Worm (Caenorhabditis elegans) whole organism, L2 larva: Measurements from ENCODE around the gene col-89.
A peak's percentile ranks its signal among the peaks of the same experiment; 100 is the strongest.

Experiments used
- C34F6.9 ChIP-seq: fragments of 150-350 bp; optimal IDR thresholded peaks from 2 replicates; lab custom pipeline; 2014; ENCODE audit warnings: missing biosample characterization, missing genetic modification characterization
- F13H6.1 ChIP-seq: sonication (generic microtip); optimal IDR thresholded peaks from 2 replicates; lab custom pipeline; 2016; ENCODE audit warnings: missing genetic modification characterization, missing compliant biosample characterization
- R02D3.7 ChIP-seq: fragments of 150-350 bp; optimal IDR thresholded peaks from 2 replicates; lab custom pipeline; 2014; ENCODE audit warnings: missing biosample characterization, missing genetic modification characterization
- Y55F3AM.14 ChIP-seq: fragments of 200-800 bp; sonication (Bioruptor generic); optimal IDR thresholded peaks from 2 replicates; lab custom pipeline; 2018; ENCODE audit warnings: mild to moderate bottlenecking, missing genetic modification characterization, missing compliant biosample characterization
- ZK546.5 ChIP-seq: sonication (generic microtip); optimal IDR thresholded peaks from 2 replicates; lab custom pipeline; 2017; ENCODE audit warnings: missing biosample characterization, missing genetic modification characterization
- alr-1 ChIP-seq: fragments of 150-350 bp; optimal IDR thresholded peaks from 2 replicates; lab custom pipeline; 2014; ENCODE audit warnings: missing biosample characterization, missing genetic modification characterization
- aly-2 ChIP-seq: fragments of 150-350 bp; optimal IDR thresholded peaks from 2 replicates; lab custom pipeline; 2014; ENCODE audit warnings: missing biosample characterization, missing genetic modification characterization
- ama-1 ChIP-seq: fragments of 150-350 bp; optimal IDR thresholded peaks from 2 replicates; lab custom pipeline; 2018; ENCODE audit warnings: inconsistent platforms
- blmp-1 ChIP-seq: sonication (generic microtip); optimal IDR thresholded peaks from 2 replicates; lab custom pipeline; 2017; ENCODE audit warnings: missing genetic modification characterization, mild to moderate bottlenecking, missing compliant biosample characterization, antibody characterized with exemption, moderate library complexity; ENCODE audit not compliant: insufficient read depth
- ceh-16 ChIP-seq: fragments of 150-350 bp; optimal IDR thresholded peaks from 2 replicates; lab custom pipeline; 2014; ENCODE audit warnings: missing biosample characterization, missing genetic modification characterization
- ceh-82 ChIP-seq: fragments of 150-350 bp; optimal IDR thresholded peaks from 2 replicates; lab custom pipeline; 2014; ENCODE audit warnings: missing biosample characterization, missing genetic modification characterization
- crh-2 ChIP-seq: sonication (generic microtip); optimal IDR thresholded peaks from 2 replicates; lab custom pipeline; 2017; ENCODE audit warnings: missing biosample characterization, missing genetic modification characterization
- dmd-4 ChIP-seq: sonication (generic microtip); optimal IDR thresholded peaks from 2 replicates; lab custom pipeline; 2017; ENCODE audit warnings: missing biosample characterization, missing genetic modification characterization
- egl-27 ChIP-seq: sonication (generic microtip); optimal IDR thresholded peaks from 3 replicates; lab custom pipeline; 2017; ENCODE audit warnings: missing biosample characterization, missing genetic modification reagents, missing genetic modification characterization
- elt-1 ChIP-seq: fragments of 150-350 bp; optimal IDR thresholded peaks from 2 replicates; lab custom pipeline; 2014; ENCODE audit warnings: missing biosample characterization, missing genetic modification characterization
- elt-3 ChIP-seq: sonication (generic microtip); optimal IDR thresholded peaks from 2 replicates; lab custom pipeline; 2017; ENCODE audit warnings: missing biosample characterization, missing genetic modification characterization
- fos-1 ChIP-seq: fragments of 150-350 bp; optimal IDR thresholded peaks from 2 replicates; lab custom pipeline; 2014; ENCODE audit warnings: missing biosample characterization, missing genetic modification characterization
- gmeb-1 ChIP-seq: fragments of 150-350 bp; optimal IDR thresholded peaks from 2 replicates; lab custom pipeline; 2014; ENCODE audit warnings: missing biosample characterization, missing genetic modification characterization
- lin-11 ChIP-seq: fragments of 150-350 bp; sonication (generic microtip); optimal IDR thresholded peaks from 2 replicates; lab custom pipeline; 2014; ENCODE audit warnings: missing biosample characterization, missing genetic modification characterization, inconsistent platforms, mixed read lengths
- lin-13 ChIP-seq: fragments of 150-350 bp; optimal IDR thresholded peaks from 2 replicates; lab custom pipeline; 2014; ENCODE audit warnings: missing biosample characterization, missing genetic modification reagents, missing genetic modification characterization
- lin-39 ChIP-seq: fragments of 150-350 bp; optimal IDR thresholded peaks from 2 replicates; lab custom pipeline; 2014; ENCODE audit warnings: missing biosample characterization, missing genetic modification reagents, missing genetic modification characterization
- lsy-2 ChIP-seq, 2 experiments: fragments of 150-350 bp in 1 of 2; sonication (generic microtip) in 1 of 2; optimal IDR thresholded peaks; 2 replicates each; lab custom pipeline; 2014 to 2017; ENCODE audit warnings: missing biosample characterization in 2 of 2, missing genetic modification characterization in 2 of 2
- mab-5 ChIP-seq: fragments of 150-350 bp; optimal IDR thresholded peaks from 2 replicates; lab custom pipeline; 2014; ENCODE audit warnings: missing biosample characterization, missing genetic modification characterization
- mbf-1 ChIP-seq: sonication (generic microtip); optimal IDR thresholded peaks from 2 replicates; lab custom pipeline; 2017; ENCODE audit warnings: missing biosample characterization, missing genetic modification characterization
- mdl-1 ChIP-seq, 2 experiments: fragments of 150-350 bp in 1 of 2; sonication (generic microtip) in 1 of 2; optimal IDR thresholded peaks; 2 replicates each; lab custom pipeline; 2017; ENCODE audit warnings: missing biosample characterization in 2 of 2, missing genetic modification characterization in 2 of 2
- nhr-10 ChIP-seq: sonication (generic microtip); optimal IDR thresholded peaks from 2 replicates; lab custom pipeline; 2017; ENCODE audit warnings: missing biosample characterization, missing genetic modification characterization
- nhr-11 ChIP-seq: fragments of 150-350 bp; optimal IDR thresholded peaks from 2 replicates; lab custom pipeline; 2014; ENCODE audit warnings: missing biosample characterization, missing genetic modification characterization
- nhr-12 ChIP-seq: fragments of 150-350 bp; optimal IDR thresholded peaks from 2 replicates; lab custom pipeline; 2014; ENCODE audit warnings: missing biosample characterization, missing genetic modification characterization
- nhr-129 ChIP-seq: fragments of 150-350 bp; optimal IDR thresholded peaks from 2 replicates; lab custom pipeline; 2014; ENCODE audit warnings: missing biosample characterization, missing genetic modification characterization
- nhr-21 ChIP-seq: fragments of 150-350 bp; optimal IDR thresholded peaks from 2 replicates; lab custom pipeline; 2014; ENCODE audit warnings: missing biosample characterization, missing genetic modification characterization
- nhr-23 ChIP-seq: fragments of 150-350 bp; optimal IDR thresholded peaks from 2 replicates; lab custom pipeline; 2014; ENCODE audit warnings: missing biosample characterization, missing genetic modification reagents, missing genetic modification characterization
- nhr-237 ChIP-seq: fragments of 150-350 bp; optimal IDR thresholded peaks from 2 replicates; lab custom pipeline; 2014; ENCODE audit warnings: missing biosample characterization, missing genetic modification characterization
- nhr-25 ChIP-seq: fragments of 150-350 bp; sonication (generic microtip); optimal IDR thresholded peaks from 3 replicates; lab custom pipeline; 2014; ENCODE audit warnings: missing biosample characterization, missing genetic modification characterization
- nhr-6 ChIP-seq: fragments of 150-350 bp; optimal IDR thresholded peaks from 2 replicates; lab custom pipeline; 2014; ENCODE audit warnings: missing biosample characterization, missing genetic modification characterization
- nhr-77 ChIP-seq: fragments of 150-350 bp; optimal IDR thresholded peaks from 2 replicates; lab custom pipeline; 2014; ENCODE audit warnings: missing biosample characterization, missing genetic modification characterization
- peb-1 ChIP-seq: fragments of 150-350 bp; optimal IDR thresholded peaks from 2 replicates; lab custom pipeline; 2014; ENCODE audit warnings: missing biosample characterization, missing genetic modification characterization
- sem-4 ChIP-seq: fragments of 150-350 bp; optimal IDR thresholded peaks from 2 replicates; lab custom pipeline; 2014; ENCODE audit warnings: missing biosample characterization, missing genetic modification reagents, missing genetic modification characterization
- skn-1 ChIP-seq: sonication (generic microtip); optimal IDR thresholded peaks from 2 replicates; lab custom pipeline; 2017; ENCODE audit warnings: missing biosample characterization, missing genetic modification characterization
- sma-3 ChIP-seq: sonication (generic microtip); optimal IDR thresholded peaks from 2 replicates; lab custom pipeline; 2016; ENCODE audit warnings: missing genetic modification reagents, missing genetic modification characterization, missing compliant biosample characterization
- sma-9 ChIP-seq, 2 experiments: fragments of 150-350 bp in 1 of 2; sonication (generic microtip) in 1 of 2; optimal IDR thresholded peaks; 2 replicates each; lab custom pipeline; 2014 to 2016; ENCODE audit warnings: missing genetic modification characterization in 2 of 2, mild to moderate bottlenecking in 1 of 2, missing biosample characterization in 1 of 2, missing compliant biosample characterization in 1 of 2, missing genetic modification reagents in 1 of 2, moderate library complexity in 1 of 2
- snpc-4 ChIP-seq: fragments of 150-350 bp; optimal IDR thresholded peaks from 2 replicates; lab custom pipeline; 2014; ENCODE audit warnings: missing biosample characterization, missing genetic modification characterization
- unc-39 ChIP-seq: fragments of 150-350 bp; optimal IDR thresholded peaks from 2 replicates; lab custom pipeline; 2014; ENCODE audit warnings: missing biosample characterization, missing genetic modification characterization
- unc-55 ChIP-seq: fragments of 150-350 bp; sonication (generic microtip); optimal IDR thresholded peaks from 3 replicates; lab custom pipeline; 2014; ENCODE audit warnings: missing biosample characterization, missing genetic modification reagents, missing genetic modification characterization
- unc-62 ChIP-seq: fragments of 150-350 bp; optimal IDR thresholded peaks from 2 replicates; lab custom pipeline; 2014; ENCODE audit warnings: missing biosample characterization, missing genetic modification reagents, missing genetic modification characterization
- zag-1 ChIP-seq: fragments of 150-350 bp; optimal IDR thresholded peaks from 2 replicates; lab custom pipeline; 2014; ENCODE audit warnings: missing biosample characterization, missing genetic modification characterization
- ztf-1 ChIP-seq: fragments of 200-800 bp; sonication (Bioruptor generic); conservative IDR thresholded peaks from 2 replicates; pipeline ENCODE4 v1.3.6; 2022; ENCODE audit warnings: missing genetic modification characterization, missing compliant biosample characterization
- ztf-11 ChIP-seq: sonication (generic microtip); optimal IDR thresholded peaks from 2 replicates; lab custom pipeline; 2017; ENCODE audit warnings: missing biosample characterization, missing genetic modification characterization
- ztf-4 ChIP-seq: fragments of 150-350 bp; optimal IDR thresholded peaks from 2 replicates; lab custom pipeline; 2014; ENCODE audit warnings: missing biosample characterization, missing genetic modification characterization

The col-89 gene

ce11 chrIII:4721750-4722149 lies 26.2 kb upstream of the col-89 start, which contains the start of gene acy-1:
TSS of gene acy-1 (plus strand) at chrIII:4722095.
- TF ChIP-seq nhr-77 (tag; lab: Kevin White, UChicago) = no peak
- TF ChIP-seq Y55F3AM.14 = peak; percentile 27
- no peak for TF ChIP-seq lin-39
- no peak for TF ChIP-seq nhr-25 (tag; lab: Kevin White, UChicago)
- TF ChIP-seq mab-5 (tag; lab: Kevin White, UChicago) = peak; percentile 88
- peak; percentile 84 for TF ChIP-seq nhr-129
- TF ChIP-seq ztf-1 (GFP tag; lab: Robert Waterston, UW) = no peak
- no peak for TF ChIP-seq peb-1
- TF ChIP-seq alr-1 = no peak
- peak; percentile 67 for TF ChIP-seq lin-11 (tag; lab: Kevin White, UChicago)
- TF ChIP-seq lin-13 = peak; percentile 81
- no peak for TF ChIP-seq unc-39 (tag; lab: Kevin White, UChicago)
- no peak for TF ChIP-seq mbf-1
- TF ChIP-seq ztf-11 (tag; lab: Kevin White, UChicago) = no peak
- TF ChIP-seq ZK546.5 = no peak
- TF ChIP-seq nhr-11 (tag; lab: Kevin White, UChicago) = no peak
- TF ChIP-seq nhr-23 = no peak
- no peak for TF ChIP-seq sma-3 (GFP tag; lab: Kevin White, UChicago)
- TF ChIP-seq elt-3 = no peak
- TF ChIP-seq ztf-4 = peak; percentile 56
- no peak for TF ChIP-seq elt-1 (tag; lab: Kevin White, UChicago)
- no peak for TF ChIP-seq aly-2
- peak; percentile 57 for TF ChIP-seq fos-1 (tag; lab: Kevin White, UChicago)
- peak; percentile 77 for TF ChIP-seq zag-1 (tag; lab: Kevin White, UChicago)
- peak; percentile 45 for TF ChIP-seq nhr-6 (tag; lab: Kevin White, UChicago)
- peak; percentile 67 for TF ChIP-seq sma-9 (GFP tag; optimal IDR thresholded peaks at IDR 0.05; lab: Kevin White, UChicago)
- TF ChIP-seq sma-9 (tag; optimal IDR thresholded peaks at IDR 0.05; lab: Kevin White, UChicago) = no peak
- TF ChIP-seq R02D3.7 = no peak
- peak; percentile 17 for TF ChIP-seq gmeb-1 (tag; lab: Kevin White, UChicago)
- TF ChIP-seq skn-1 = no peak
- peak; percentile 79 for TF ChIP-seq crh-2 (tag; lab: Kevin White, UChicago)
- TF ChIP-seq dmd-4 (tag; lab: Kevin White, UChicago) = no peak
- TF ChIP-seq sem-4 (tag; lab: Kevin White, UChicago) = peak; percentile 81
- TF ChIP-seq nhr-12 (tag; lab: Kevin White, UChicago) = no peak
- TF ChIP-seq nhr-10 (tag; lab: Kevin White, UChicago) = no peak
- TF ChIP-seq unc-55 (GFP tag; lab: Kevin White, UChicago) = peak; percentile 95
- TF ChIP-seq lsy-2 (tag; optimal IDR thresholded peaks at IDR 0.05; lab: Kevin White, UChicago) = peak; percentile 64 to 87
- TF ChIP-seq ceh-16 (tag; lab: Kevin White, UChicago) = no peak
- no peak for TF ChIP-seq nhr-21
- no peak for TF ChIP-seq snpc-4 (tag; lab: Kevin White, UChicago)
- TF ChIP-seq F13H6.1 (tag; lab: Kevin White, UChicago) = peak; percentile 89
- no peak for TF ChIP-seq ceh-82 (tag; lab: Kevin White, UChicago)
- TF ChIP-seq C34F6.9 (tag; lab: Kevin White, UChicago) = peak; percentile 95
- TF ChIP-seq nhr-237 (tag; lab: Kevin White, UChicago) = no peak
- peak in 1 of 2 experiments; percentile 34 for TF ChIP-seq mdl-1 (tag; optimal IDR thresholded peaks at IDR 0.05; lab: Kevin White, UChicago)
- no peak for TF ChIP-seq ama-1
- TF ChIP-seq egl-27 (tag; lab: Kevin White, UChicago) = peak; percentile 47
- TF ChIP-seq blmp-1 (tag; lab: Kevin White, UChicago) = no peak
- no peak for TF ChIP-seq unc-62 (GFP tag; lab: Kevin White, UChicago)
